Worm (Caenorhabditis elegans) whole organism, late embryonic: ENCODE data around the gene sart-3.

Experiments
- C08G9.2 ChIP-seq: sonication (generic microtip); optimal IDR thresholded peaks from 2 replicates; lab custom pipeline; 2016; ENCODE audit warnings: mild to moderate bottlenecking, missing genetic modification characterization, moderate library complexity, missing compliant biosample characterization
- C38D4.7 ChIP-seq: fragments of 200-800 bp; sonication (Bioruptor generic); optimal IDR thresholded peaks from 2 replicates; lab custom pipeline; 2018; ENCODE audit warnings: mild to moderate bottlenecking, missing genetic modification characterization, moderate library complexity, missing compliant biosample characterization
- K02D7.2 ChIP-seq: sonication (generic microtip); optimal IDR thresholded peaks from 2 replicates; lab custom pipeline; 2017; ENCODE audit warnings: mild to moderate bottlenecking, missing genetic modification characterization, missing compliant biosample characterization
- T23F11.4 ChIP-seq: fragments of 200-800 bp; sonication (Bioruptor generic); optimal IDR thresholded peaks from 2 replicates; lab custom pipeline; 2018; ENCODE audit warnings: mild to moderate bottlenecking, missing genetic modification characterization, missing compliant biosample characterization
- ceh-18 ChIP-seq: sonication (generic microtip); optimal IDR thresholded peaks from 2 replicates; lab custom pipeline; 2016; ENCODE audit warnings: missing genetic modification characterization, missing compliant biosample characterization
- ceh-19 ChIP-seq: fragments of 200-800 bp; sonication (Bioruptor generic); optimal IDR thresholded peaks from 2 replicates; lab custom pipeline; 2018; ENCODE audit warnings: mild to moderate bottlenecking, missing genetic modification characterization, missing compliant biosample characterization
- ceh-2 ChIP-seq: sonication (generic microtip); optimal IDR thresholded peaks from 2 replicates; lab custom pipeline; 2016; ENCODE audit warnings: missing genotype, missing genetic modification characterization, missing compliant biosample characterization
- ceh-30 ChIP-seq: fragments of 150-350 bp; optimal IDR thresholded peaks from 2 replicates; lab custom pipeline; 2014; ENCODE audit warnings: missing biosample characterization, missing genetic modification characterization
- ceh-31 ChIP-seq: sonication (generic microtip); optimal IDR thresholded peaks from 2 replicates; lab custom pipeline; 2016; ENCODE audit warnings: missing genetic modification characterization, missing compliant biosample characterization
- ceh-48 ChIP-seq: sonication (generic microtip); optimal IDR thresholded peaks from 2 replicates; lab custom pipeline; 2016; ENCODE audit warnings: missing genetic modification characterization, inconsistent platforms, missing compliant biosample characterization
- ceh-6 ChIP-seq: fragments of 200-800 bp; sonication (Bioruptor generic); optimal IDR thresholded peaks from 2 replicates; lab custom pipeline; 2018; ENCODE audit warnings: mild to moderate bottlenecking, missing genetic modification characterization, missing compliant biosample characterization
- che-1 ChIP-seq: sonication (generic microtip); optimal IDR thresholded peaks from 2 replicates; lab custom pipeline; 2016; ENCODE audit warnings: mild to moderate bottlenecking, missing genetic modification characterization, missing compliant biosample characterization
- dve-1 ChIP-seq: sonication (generic microtip); optimal IDR thresholded peaks from 2 replicates; lab custom pipeline; 2017; ENCODE audit warnings: antibody characterized with exemption, mild to moderate bottlenecking, missing genetic modification characterization, missing compliant biosample characterization
- ets-4 ChIP-seq: sonication (generic microtip); optimal IDR thresholded peaks from 2 replicates; lab custom pipeline; 2016; ENCODE audit warnings: missing genetic modification characterization, missing compliant biosample characterization
- eyg-1 ChIP-seq: sonication (generic microtip); optimal IDR thresholded peaks from 2 replicates; lab custom pipeline; 2016; ENCODE audit warnings: missing genotype, missing genetic modification characterization, missing compliant biosample characterization
- fax-1 ChIP-seq: sonication (generic microtip); optimal IDR thresholded peaks from 2 replicates; lab custom pipeline; 2016; ENCODE audit warnings: missing genotype, missing genetic modification characterization, missing compliant biosample characterization
- fkh-10 ChIP-seq: fragments of 150-350 bp; optimal IDR thresholded peaks from 2 replicates; lab custom pipeline; 2014; ENCODE audit warnings: missing biosample characterization, missing genetic modification reagents, missing genetic modification characterization
- fkh-6 ChIP-seq: sonication (generic microtip); optimal IDR thresholded peaks from 2 replicates; lab custom pipeline; 2016; ENCODE audit warnings: missing genetic modification characterization, missing compliant biosample characterization
- gmeb-2 ChIP-seq: sonication (generic microtip); optimal IDR thresholded peaks from 2 replicates; lab custom pipeline; 2016; ENCODE audit warnings: missing genetic modification characterization, inconsistent platforms, missing compliant biosample characterization
- hlh-15 ChIP-seq: sonication (generic microtip); optimal IDR thresholded peaks from 2 replicates; lab custom pipeline; 2016; ENCODE audit warnings: missing genetic modification characterization, missing compliant biosample characterization
- hlh-8 ChIP-seq: sonication (generic microtip); optimal IDR thresholded peaks from 2 replicates; lab custom pipeline; 2016; ENCODE audit warnings: missing genotype, missing genetic modification characterization, missing compliant biosample characterization
- lim-6 ChIP-seq: sonication (generic microtip); optimal IDR thresholded peaks from 2 replicates; lab custom pipeline; 2016; ENCODE audit warnings: missing genetic modification characterization, missing compliant biosample characterization
- lin-11 ChIP-seq: fragments of 200-800 bp; sonication (Bioruptor generic); optimal IDR thresholded peaks from 2 replicates; lab custom pipeline; 2018; ENCODE audit warnings: mild to moderate bottlenecking, missing genetic modification characterization, missing compliant biosample characterization
- nfya-1 ChIP-seq: sonication (generic microtip); optimal IDR thresholded peaks from 2 replicates; lab custom pipeline; 2017; ENCODE audit warnings: missing genetic modification characterization, mild to moderate bottlenecking, missing compliant biosample characterization, antibody characterized with exemption, moderate library complexity
- odd-2 ChIP-seq: sonication (generic microtip); optimal IDR thresholded peaks from 2 replicates; lab custom pipeline; 2017; ENCODE audit warnings: antibody characterized with exemption, mild to moderate bottlenecking, missing genetic modification characterization, missing compliant biosample characterization
- pat-9 ChIP-seq: fragments of 200-800 bp; sonication (Bioruptor generic); optimal IDR thresholded peaks from 2 replicates; lab custom pipeline; 2018; ENCODE audit warnings: mild to moderate bottlenecking, missing genetic modification characterization, moderate library complexity, missing compliant biosample characterization
- pax-1 ChIP-seq: fragments of 150-350 bp; optimal IDR thresholded peaks from 2 replicates; lab custom pipeline; 2014; ENCODE audit warnings: missing biosample characterization, missing genetic modification characterization
- pha-2 ChIP-seq: sonication (generic microtip); optimal IDR thresholded peaks from 2 replicates; lab custom pipeline; 2017; ENCODE audit warnings: mild to moderate bottlenecking, missing genetic modification characterization, missing compliant biosample characterization
- pha-4 ChIP-seq: fragments of 150-350 bp; optimal IDR thresholded peaks from 2 replicates; lab custom pipeline; 2018; ENCODE audit warnings: missing biosample characterization, missing genetic modification reagents, missing genetic modification characterization
- pqm-1 ChIP-seq: sonication (generic microtip); optimal IDR thresholded peaks from 2 replicates; lab custom pipeline; 2016; ENCODE audit warnings: missing genetic modification characterization, missing compliant biosample characterization
- ref-2 ChIP-seq: sonication (generic microtip); optimal IDR thresholded peaks from 2 replicates; lab custom pipeline; 2016; ENCODE audit warnings: missing genetic modification characterization, missing compliant biosample characterization
- sdc-2 ChIP-seq: sonication (generic microtip); optimal IDR thresholded peaks from 2 replicates; lab custom pipeline; 2016; ENCODE audit warnings: missing genotype, missing genetic modification characterization, missing compliant biosample characterization
- sox-4 ChIP-seq: sonication (generic microtip); optimal IDR thresholded peaks from 2 replicates; lab custom pipeline; 2017; ENCODE audit warnings: mild to moderate bottlenecking, missing genetic modification characterization, inconsistent platforms, missing compliant biosample characterization
- syd-9 ChIP-seq: sonication (generic microtip); optimal IDR thresholded peaks from 2 replicates; lab custom pipeline; 2016; ENCODE audit warnings: mild to moderate bottlenecking, missing genetic modification characterization, moderate library complexity, missing compliant biosample characterization
- ttx-3 ChIP-seq: sonication (generic microtip); optimal IDR thresholded peaks from 2 replicates; lab custom pipeline; 2016; ENCODE audit warnings: missing genetic modification reagents, missing genetic modification characterization, missing compliant biosample characterization
- unc-55 ChIP-seq: sonication (generic microtip); optimal IDR thresholded peaks from 2 replicates; lab custom pipeline; 2017; ENCODE audit warnings: missing biosample characterization, missing genetic modification reagents, missing genetic modification characterization
- zip-5 ChIP-seq: sonication (generic microtip); optimal IDR thresholded peaks from 2 replicates; lab custom pipeline; 2016; ENCODE audit warnings: missing genetic modification characterization, missing compliant biosample characterization

sart-3 gene

ce11 chrIV:11348822-11349221 is 16.1 kb upstream of the sart-3 start:
- TF ChIP-seq gmeb-2 (no peak), pha-2 (no peak), hlh-15 (no peak), ref-2 (no peak), pqm-1 (tag; lab: Kevin White, UChicago) (no peak), fax-1 (tag; lab: Kevin White, UChicago) (no peak), fkh-6 (no peak), lim-6 (tag; lab: Kevin White, UChicago) (no peak), C38D4.7 (GFP tag; lab: Kevin White, UChicago) (no peak), nfya-1 (no peak), ceh-2 (tag; lab: Kevin White, UChicago) (no peak), ets-4 (tag; lab: Kevin White, UChicago) (no peak), sdc-2 (no peak), eyg-1 (tag; lab: Kevin White, UChicago) (no peak), fkh-10 (GFP tag; lab: Kevin White, UChicago) (no peak), hlh-8 (tag; lab: Kevin White, UChicago) (no peak), lin-11 (tag; lab: Kevin White, UChicago) (no peak), pax-1 (tag; lab: Kevin White, UChicago) (no peak), C08G9.2 (no peak), ttx-3 (tag; lab: Kevin White, UChicago) (no peak)

- TF ChIP-seq fax-1 (tag; lab: Kevin White, UChicago) (no peak), ceh-48 (tag; lab: Kevin White, UChicago) (no peak), syd-9 (no peak), pha-4 (tag; lab: Kevin White, UChicago) (no peak), zip-5 (tag; lab: Kevin White, UChicago) (no peak), C08G9.2 (no peak), ref-2 (no peak), unc-55 (GFP tag; lab: Kevin White, UChicago) (no peak)
These were observed 14.5 kb upstream of the sart-3 start for ce11 chrIV:11347275-11347674.

ce11 chrIV:11344288-11344687 is 11.5 kb upstream of the sart-3 start:
- TF ChIP-seq sox-4 (tag; lab: Kevin White, UChicago) (no peak), ceh-19 (no peak)
- TF ChIP-seq, all 69 proteins: peak for 0

- no peak for TF ChIP-seq pat-9 (tag; lab: Kevin White, UChicago)
- TF ChIP-seq T23F11.4 (GFP tag; lab: Kevin White, UChicago) = no peak
- TF ChIP-seq unc-55 (GFP tag; lab: Kevin White, UChicago) = no peak
- TF ChIP-seq ceh-18 = no peak
- TF ChIP-seq pax-1 (tag; lab: Kevin White, UChicago) = no peak
- TF ChIP-seq ttx-3 (tag; lab: Kevin White, UChicago) = no peak
- no peak for TF ChIP-seq nfya-1
- no peak for TF ChIP-seq sdc-2
- TF ChIP-seq zip-5 (tag; lab: Kevin White, UChicago) = no peak
- TF ChIP-seq hlh-8 (tag; lab: Kevin White, UChicago) = no peak
- TF ChIP-seq ceh-31 (tag; lab: Kevin White, UChicago) = no peak
- TF ChIP-seq odd-2 = no peak
- no peak for TF ChIP-seq eyg-1 (tag; lab: Kevin White, UChicago)
- TF ChIP-seq lim-6 (tag; lab: Kevin White, UChicago) = no peak
These were observed 8.1 kb upstream of the sart-3 start for ce11 chrIV:11340735-11341443.

- no peak for TF ChIP-seq dve-1 (tag; lab: Kevin White, UChicago)
- TF ChIP-seq K02D7.2 (tag; lab: Kevin White, UChicago) = no peak
- no peak for TF ChIP-seq fkh-6
- no peak for TF ChIP-seq che-1
- no peak for TF ChIP-seq ceh-30
- TF ChIP-seq pat-9 (tag; lab: Kevin White, UChicago) = no peak
- no peak for TF ChIP-seq ceh-6 (GFP tag; lab: Kevin White, UChicago)
These were observed 4.3 kb upstream of the sart-3 start, which contains the start of gene F54E12.2 for ce11 chrIV:11337021-11337420. TSS of gene F54E12.2 (minus strand) at chrIV:11337184.
